Fruit fly (Drosophila melanogaster): Measurements from ENCODE around the gene Smox.

The Smox gene

dm6 chrX:8131693-8132313 is 10.3 kb downstream of the Smox start, which contains the start of gene CG10958:
Gene CG10958, plus strand, starts transcription at chrX:8132285.
- TF ChIP-seq psq (optimal IDR thresholded peaks at IDR 0.05): no peak
- no peak for TF ChIP-seq h (optimal IDR thresholded peaks at IDR 0.05)
- TF ChIP-seq Sin3A (optimal IDR thresholded peaks at IDR 0.05): no peak
- no peak for TF ChIP-seq Myc (optimal IDR thresholded peaks at IDR 0.05)
- no peak for TF ChIP-seq ttk (optimal IDR thresholded peaks at IDR 0.05)

- TF ChIP-seq psq (optimal IDR thresholded peaks at IDR 0.05) (no peak), ttk (optimal IDR thresholded peaks at IDR 0.05) (no peak), h (optimal IDR thresholded peaks at IDR 0.05) (no peak), insv (optimal IDR thresholded peaks at IDR 0.05) (no peak), Sin3A (optimal IDR thresholded peaks at IDR 0.05) (no peak), Myc (optimal IDR thresholded peaks at IDR 0.05) (no peak)
Observed at dm6 chrX:8129204-8129997, 12.7 kb downstream of the Smox start, which contains the start of gene CG2116. Gene CG2116, plus strand, starts transcription at chrX:8129812.

DNA sequence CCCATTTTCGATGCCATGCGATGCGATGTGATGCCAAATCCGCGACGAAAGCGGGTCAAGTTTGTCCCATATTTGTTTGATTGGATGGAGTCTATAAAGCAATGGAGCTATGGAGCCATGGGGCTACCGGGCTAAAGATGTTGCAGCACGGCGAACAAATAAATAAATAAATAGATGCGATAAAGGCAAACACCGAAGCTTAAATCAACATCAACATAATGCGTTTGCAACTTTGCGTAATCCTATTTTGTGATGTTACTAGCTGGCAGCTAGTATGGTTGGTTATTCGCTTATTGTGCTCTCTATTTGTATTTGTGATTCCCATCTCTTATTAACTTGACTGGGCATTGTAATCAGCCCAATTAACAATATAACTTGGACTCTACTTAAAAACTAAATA is 13.9 kb downstream of the Smox start:
- TF ChIP-seq insv (optimal IDR thresholded peaks at IDR 0.05) (no peak), psq (optimal IDR thresholded peaks at IDR 0.05) (no peak), ttk (optimal IDR thresholded peaks at IDR 0.05) (no peak), h (optimal IDR thresholded peaks at IDR 0.05) (no peak), Sin3A (optimal IDR thresholded peaks at IDR 0.05) (no peak), Myc (optimal IDR thresholded peaks at IDR 0.05) (no peak)

- no peak for TF ChIP-seq insv (optimal IDR thresholded peaks at IDR 0.05)
- no peak for TF ChIP-seq Sin3A (optimal IDR thresholded peaks at IDR 0.05)
- no peak for TF ChIP-seq Myc (optimal IDR thresholded peaks at IDR 0.05)
- TF ChIP-seq psq (optimal IDR thresholded peaks at IDR 0.05): no peak
Observed at dm6 chrX:8126149-8126548, 15.9 kb downstream of the Smox start.

DNA sequence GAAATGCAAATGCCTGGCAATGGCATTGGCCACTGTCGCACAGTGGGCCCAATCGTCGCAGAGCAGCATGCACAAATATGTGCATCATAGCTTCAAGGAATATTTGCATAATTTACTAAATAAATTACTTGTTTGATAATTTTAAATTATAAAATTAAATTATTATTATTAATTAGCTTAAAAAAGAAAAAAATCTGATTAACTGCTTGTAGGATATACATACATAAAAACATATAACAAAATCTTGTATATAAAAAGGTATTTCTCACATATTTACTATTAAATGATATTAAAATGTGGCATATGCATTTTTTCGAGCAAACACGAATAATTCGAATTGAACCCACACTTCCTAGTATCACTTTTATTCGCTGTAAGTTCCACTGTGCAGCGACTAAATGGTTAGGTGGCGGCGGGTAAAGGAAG is 16.8 kb downstream of the Smox start:
- TF ChIP-seq insv (optimal IDR thresholded peaks at IDR 0.05): no peak
- TF ChIP-seq ttk (optimal IDR thresholded peaks at IDR 0.05): no peak

DNA sequence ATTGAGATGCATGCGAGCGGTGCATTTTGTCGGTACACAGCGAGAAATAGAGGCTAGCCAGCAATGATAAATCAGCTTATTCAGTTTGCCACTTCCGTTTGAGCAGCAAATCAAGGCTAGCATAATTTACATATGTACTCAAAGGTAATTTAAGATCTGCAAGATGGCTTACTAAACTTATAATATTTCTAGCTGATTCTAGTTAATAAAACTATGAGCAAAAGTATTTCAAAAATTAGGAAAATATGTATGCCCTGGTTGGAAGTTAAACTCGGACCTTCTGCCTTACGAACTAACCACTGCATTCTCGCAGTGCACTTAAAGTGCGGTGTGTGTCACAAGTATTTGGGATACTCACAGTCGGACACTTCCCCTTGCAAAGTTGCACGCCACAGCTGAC is 19.2 kb downstream of the Smox start:
- no peak for TF ChIP-seq Sin3A (optimal IDR thresholded peaks at IDR 0.05)
- no peak for TF ChIP-seq psq (optimal IDR thresholded peaks at IDR 0.05)
- no peak for TF ChIP-seq ttk (optimal IDR thresholded peaks at IDR 0.05)
- no peak for TF ChIP-seq insv (optimal IDR thresholded peaks at IDR 0.05)
- TF ChIP-seq h (optimal IDR thresholded peaks at IDR 0.05): no peak
- TF ChIP-seq Myc (optimal IDR thresholded peaks at IDR 0.05): no peak

DNA sequence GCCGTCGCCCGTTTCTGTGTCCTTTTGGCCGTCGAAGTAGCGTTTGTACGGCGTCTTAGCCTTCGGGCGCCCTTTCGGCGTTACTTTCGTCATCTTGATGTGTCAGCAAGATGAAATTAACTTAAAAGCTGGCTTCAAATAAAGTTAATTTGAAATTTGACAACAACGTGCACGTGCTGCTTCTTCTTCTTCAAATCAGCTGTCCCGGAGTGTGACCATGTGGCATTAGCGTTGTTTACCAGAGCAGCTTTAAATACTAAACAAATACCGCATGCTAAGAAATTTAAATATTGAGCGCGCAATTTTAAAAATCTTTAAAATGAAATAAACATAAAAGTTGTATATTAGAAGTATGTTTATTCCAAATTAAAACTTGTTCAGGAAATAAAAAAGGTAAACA is 21.1 kb downstream of the Smox start, which contains the start of gene CG2260:
CG2260 (minus strand) TSS at position 209 of the 400 bp plus-strand sequence.
- TF ChIP-seq psq (optimal IDR thresholded peaks at IDR 0.05) (no peak), h (optimal IDR thresholded peaks at IDR 0.05) (no peak), Myc (optimal IDR thresholded peaks at IDR 0.05) (no peak), insv (optimal IDR thresholded peaks at IDR 0.05) (no peak), ttk (optimal IDR thresholded peaks at IDR 0.05) (no peak), Sin3A (optimal IDR thresholded peaks at IDR 0.05) (no peak)

DNA sequence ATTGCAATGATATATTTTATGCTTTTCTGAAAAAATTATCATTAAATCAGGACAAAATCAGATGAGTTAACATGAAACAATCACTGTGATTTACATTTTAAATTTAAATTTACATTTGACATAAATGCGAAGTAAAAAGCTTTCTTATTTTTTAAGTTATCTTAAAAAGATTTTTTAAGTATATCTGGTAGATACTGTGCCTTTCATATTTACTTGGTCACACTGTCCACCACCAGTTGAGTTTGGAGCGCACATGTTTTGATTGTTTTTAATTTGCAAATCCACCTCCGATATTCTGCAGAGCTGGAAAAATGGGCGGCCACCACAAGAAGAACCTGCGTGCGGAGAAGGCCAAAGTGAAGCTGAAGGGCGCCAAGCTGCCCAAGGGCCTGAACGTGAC is 25.3 kb downstream of the Smox start, which contains the start of gene CG1575:
CG1575 (plus strand) TSS at position 200 of the 400 bp plus-strand sequence.
- TF ChIP-seq Myc (optimal IDR thresholded peaks at IDR 0.05) (no peak), ttk (optimal IDR thresholded peaks at IDR 0.05) (no peak), insv (optimal IDR thresholded peaks at IDR 0.05) (no peak), psq (optimal IDR thresholded peaks at IDR 0.05) (no peak), h (optimal IDR thresholded peaks at IDR 0.05) (no peak), Sin3A (optimal IDR thresholded peaks at IDR 0.05) (no peak)

DNA sequence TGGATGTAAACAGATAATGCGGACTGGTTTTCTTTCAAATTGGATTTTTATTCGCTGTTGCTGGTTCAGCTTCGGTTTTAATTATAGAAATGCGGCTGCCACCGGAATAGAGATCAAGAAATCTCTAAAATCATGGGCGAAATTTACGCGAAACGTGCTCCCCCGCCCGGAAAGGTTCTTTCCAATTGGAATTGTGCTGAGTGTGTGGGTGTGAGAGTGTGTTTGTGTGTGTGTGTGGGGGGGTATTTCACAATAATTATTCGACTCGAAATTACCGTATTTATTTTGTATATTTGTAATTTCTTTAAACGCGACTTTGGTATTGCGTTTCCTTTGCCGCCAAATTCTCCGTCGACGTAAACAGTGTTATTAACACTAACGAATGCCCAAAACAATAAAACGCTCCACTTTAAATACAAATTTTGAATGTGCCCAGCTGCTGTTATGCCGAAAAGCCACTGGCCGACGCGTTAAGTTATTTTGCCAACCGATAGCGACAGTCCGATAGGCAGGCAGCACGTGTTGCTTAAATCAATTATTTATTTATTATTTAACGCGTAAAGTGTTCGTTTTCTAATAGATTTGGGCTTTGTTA is 26.3 kb downstream of the Smox start, which contains the start of gene Gclc:
Gclc (minus strand) TSS at position 431 of the 595 bp plus-strand sequence.
- TF ChIP-seq h (optimal IDR thresholded peaks at IDR 0.05) (no peak), Sin3A (optimal IDR thresholded peaks at IDR 0.05) (no peak), Myc (optimal IDR thresholded peaks at IDR 0.05) (no peak), insv (optimal IDR thresholded peaks at IDR 0.05) (no peak), psq (optimal IDR thresholded peaks at IDR 0.05) (no peak), ttk (optimal IDR thresholded peaks at IDR 0.05) (no peak)

DNA sequence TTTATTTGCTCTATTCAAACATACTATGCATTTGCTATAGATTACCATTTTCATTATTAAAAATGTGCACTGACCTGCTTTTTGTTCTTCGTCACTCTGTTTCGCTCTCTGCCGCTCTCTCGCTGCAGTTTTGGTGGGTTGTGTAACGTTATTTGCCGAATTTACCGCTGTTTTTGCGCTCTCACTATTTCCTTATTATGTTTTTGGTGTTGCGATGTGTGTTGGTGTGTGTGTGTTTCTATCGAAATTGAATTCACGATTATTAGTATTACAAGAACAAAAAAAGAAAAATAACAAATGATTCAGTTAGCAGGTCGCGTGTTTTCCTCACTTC is 26.8 kb downstream of the Smox start:
- TF ChIP-seq ttk (optimal IDR thresholded peaks at IDR 0.05) (no peak), h (optimal IDR thresholded peaks at IDR 0.05) (no peak), Sin3A (optimal IDR thresholded peaks at IDR 0.05) (no peak), psq (optimal IDR thresholded peaks at IDR 0.05) (no peak), insv (optimal IDR thresholded peaks at IDR 0.05) (no peak), Myc (optimal IDR thresholded peaks at IDR 0.05) (no peak)

dm6 chrX:8114476-8115342 is 27.4 kb downstream of the Smox start:
- TF ChIP-seq Sin3A (optimal IDR thresholded peaks at IDR 0.05) (no peak), h (optimal IDR thresholded peaks at IDR 0.05) (no peak), insv (optimal IDR thresholded peaks at IDR 0.05) (no peak), psq (optimal IDR thresholded peaks at IDR 0.05) (no peak), ttk (optimal IDR thresholded peaks at IDR 0.05) (no peak), Myc (optimal IDR thresholded peaks at IDR 0.05) (no peak)
